Worm (Caenorhabditis elegans) whole organism, L2 larva: Measurements from ENCODE around the gene F23B12.1.

Experiments
- C34F6.9 ChIP-seq: fragments of 150-350 bp; optimal IDR thresholded peaks from 2 replicates; lab custom pipeline; 2014; ENCODE audit warnings: missing biosample characterization, missing genetic modification characterization
- F13H6.1 ChIP-seq: sonication (generic microtip); optimal IDR thresholded peaks from 2 replicates; lab custom pipeline; 2016; ENCODE audit warnings: missing genetic modification characterization, missing compliant biosample characterization
- ZK546.5 ChIP-seq: sonication (generic microtip); optimal IDR thresholded peaks from 2 replicates; lab custom pipeline; 2017; ENCODE audit warnings: missing biosample characterization, missing genetic modification characterization
- alr-1 ChIP-seq: fragments of 150-350 bp; optimal IDR thresholded peaks from 2 replicates; lab custom pipeline; 2014; ENCODE audit warnings: missing biosample characterization, missing genetic modification characterization
- aly-2 ChIP-seq: fragments of 150-350 bp; optimal IDR thresholded peaks from 2 replicates; lab custom pipeline; 2014; ENCODE audit warnings: missing biosample characterization, missing genetic modification characterization
- ama-1 ChIP-seq: fragments of 150-350 bp; optimal IDR thresholded peaks from 2 replicates; lab custom pipeline; 2018; ENCODE audit warnings: inconsistent platforms
- blmp-1 ChIP-seq: sonication (generic microtip); optimal IDR thresholded peaks from 2 replicates; lab custom pipeline; 2017; ENCODE audit warnings: missing genetic modification characterization, mild to moderate bottlenecking, missing compliant biosample characterization, antibody characterized with exemption, moderate library complexity; ENCODE audit not compliant: insufficient read depth
- ceh-16 ChIP-seq: fragments of 150-350 bp; optimal IDR thresholded peaks from 2 replicates; lab custom pipeline; 2014; ENCODE audit warnings: missing biosample characterization, missing genetic modification characterization
- crh-2 ChIP-seq: sonication (generic microtip); optimal IDR thresholded peaks from 2 replicates; lab custom pipeline; 2017; ENCODE audit warnings: missing biosample characterization, missing genetic modification characterization
- dmd-4 ChIP-seq: sonication (generic microtip); optimal IDR thresholded peaks from 2 replicates; lab custom pipeline; 2017; ENCODE audit warnings: missing biosample characterization, missing genetic modification characterization
- egl-27 ChIP-seq: sonication (generic microtip); optimal IDR thresholded peaks from 3 replicates; lab custom pipeline; 2017; ENCODE audit warnings: missing biosample characterization, missing genetic modification reagents, missing genetic modification characterization
- elt-1 ChIP-seq: fragments of 150-350 bp; optimal IDR thresholded peaks from 2 replicates; lab custom pipeline; 2014; ENCODE audit warnings: missing biosample characterization, missing genetic modification characterization
- elt-3 ChIP-seq: sonication (generic microtip); optimal IDR thresholded peaks from 2 replicates; lab custom pipeline; 2017; ENCODE audit warnings: missing biosample characterization, missing genetic modification characterization
- fos-1 ChIP-seq: fragments of 150-350 bp; optimal IDR thresholded peaks from 2 replicates; lab custom pipeline; 2014; ENCODE audit warnings: missing biosample characterization, missing genetic modification characterization
- gmeb-1 ChIP-seq: fragments of 150-350 bp; optimal IDR thresholded peaks from 2 replicates; lab custom pipeline; 2014; ENCODE audit warnings: missing biosample characterization, missing genetic modification characterization
- lin-11 ChIP-seq: fragments of 150-350 bp; sonication (generic microtip); optimal IDR thresholded peaks from 2 replicates; lab custom pipeline; 2014; ENCODE audit warnings: missing biosample characterization, missing genetic modification characterization, inconsistent platforms, mixed read lengths
- lin-39 ChIP-seq: fragments of 150-350 bp; optimal IDR thresholded peaks from 2 replicates; lab custom pipeline; 2014; ENCODE audit warnings: missing biosample characterization, missing genetic modification reagents, missing genetic modification characterization
- lsy-2 ChIP-seq, 2 experiments: fragments of 150-350 bp in 1 of 2; sonication (generic microtip) in 1 of 2; optimal IDR thresholded peaks; 2 replicates each; lab custom pipeline; 2014 to 2017; ENCODE audit warnings: missing biosample characterization in 2 of 2, missing genetic modification characterization in 2 of 2
- mab-5 ChIP-seq: fragments of 150-350 bp; optimal IDR thresholded peaks from 2 replicates; lab custom pipeline; 2014; ENCODE audit warnings: missing biosample characterization, missing genetic modification characterization
- mdl-1 ChIP-seq, 2 experiments: fragments of 150-350 bp in 1 of 2; sonication (generic microtip) in 1 of 2; optimal IDR thresholded peaks; 2 replicates each; lab custom pipeline; 2017; ENCODE audit warnings: missing biosample characterization in 2 of 2, missing genetic modification characterization in 2 of 2
- nhr-10 ChIP-seq: sonication (generic microtip); optimal IDR thresholded peaks from 2 replicates; lab custom pipeline; 2017; ENCODE audit warnings: missing biosample characterization, missing genetic modification characterization
- nhr-12 ChIP-seq: fragments of 150-350 bp; optimal IDR thresholded peaks from 2 replicates; lab custom pipeline; 2014; ENCODE audit warnings: missing biosample characterization, missing genetic modification characterization
- nhr-129 ChIP-seq: fragments of 150-350 bp; optimal IDR thresholded peaks from 2 replicates; lab custom pipeline; 2014; ENCODE audit warnings: missing biosample characterization, missing genetic modification characterization
- nhr-21 ChIP-seq: fragments of 150-350 bp; optimal IDR thresholded peaks from 2 replicates; lab custom pipeline; 2014; ENCODE audit warnings: missing biosample characterization, missing genetic modification characterization
- nhr-237 ChIP-seq: fragments of 150-350 bp; optimal IDR thresholded peaks from 2 replicates; lab custom pipeline; 2014; ENCODE audit warnings: missing biosample characterization, missing genetic modification characterization
- nhr-25 ChIP-seq: fragments of 150-350 bp; sonication (generic microtip); optimal IDR thresholded peaks from 3 replicates; lab custom pipeline; 2014; ENCODE audit warnings: missing biosample characterization, missing genetic modification characterization
- nhr-6 ChIP-seq: fragments of 150-350 bp; optimal IDR thresholded peaks from 2 replicates; lab custom pipeline; 2014; ENCODE audit warnings: missing biosample characterization, missing genetic modification characterization
- peb-1 ChIP-seq: fragments of 150-350 bp; optimal IDR thresholded peaks from 2 replicates; lab custom pipeline; 2014; ENCODE audit warnings: missing biosample characterization, missing genetic modification characterization
- skn-1 ChIP-seq: sonication (generic microtip); optimal IDR thresholded peaks from 2 replicates; lab custom pipeline; 2017; ENCODE audit warnings: missing biosample characterization, missing genetic modification characterization
- sma-9 ChIP-seq, 2 experiments: fragments of 150-350 bp in 1 of 2; sonication (generic microtip) in 1 of 2; optimal IDR thresholded peaks; 2 replicates each; lab custom pipeline; 2014 to 2016; ENCODE audit warnings: missing genetic modification characterization in 2 of 2, mild to moderate bottlenecking in 1 of 2, missing biosample characterization in 1 of 2, missing compliant biosample characterization in 1 of 2, missing genetic modification reagents in 1 of 2, moderate library complexity in 1 of 2
- snpc-4 ChIP-seq: fragments of 150-350 bp; optimal IDR thresholded peaks from 2 replicates; lab custom pipeline; 2014; ENCODE audit warnings: missing biosample characterization, missing genetic modification characterization
- unc-62 ChIP-seq: fragments of 150-350 bp; optimal IDR thresholded peaks from 2 replicates; lab custom pipeline; 2014; ENCODE audit warnings: missing biosample characterization, missing genetic modification reagents, missing genetic modification characterization
- zag-1 ChIP-seq: fragments of 150-350 bp; optimal IDR thresholded peaks from 2 replicates; lab custom pipeline; 2014; ENCODE audit warnings: missing biosample characterization, missing genetic modification characterization
- ztf-1 ChIP-seq: fragments of 200-800 bp; sonication (Bioruptor generic); conservative IDR thresholded peaks from 2 replicates; pipeline ENCODE4 v1.3.6; 2022; ENCODE audit warnings: missing genetic modification characterization, missing compliant biosample characterization
- ztf-4 ChIP-seq: fragments of 150-350 bp; optimal IDR thresholded peaks from 2 replicates; lab custom pipeline; 2014; ENCODE audit warnings: missing biosample characterization, missing genetic modification characterization

F23B12.1 gene

ce11 chrV:14468931-14469330, 40.0 kb downstream of the F23B12.1 start, which contains the start of gene clec-57:
clec-57 (plus strand) TSS chrV:14469231.
- TF ChIP-seq elt-3 (tag; lab: Kevin White, UChicago) = no peak
- TF ChIP-seq blmp-1 (tag; lab: Kevin White, UChicago) = no peak
- no peak for TF ChIP-seq ZK546.5
- TF ChIP-seq nhr-10 (tag; lab: Kevin White, UChicago) = no peak
- no peak for TF ChIP-seq lsy-2 (tag; optimal IDR thresholded peaks at IDR 0.05; lab: Kevin White, UChicago)
- no peak for TF ChIP-seq egl-27 (tag; lab: Kevin White, UChicago)
- no peak for TF ChIP-seq ztf-4 (tag; lab: Kevin White, UChicago)
- TF ChIP-seq C34F6.9 (tag; lab: Kevin White, UChicago) = no peak
- TF ChIP-seq, all 48 proteins: peak for 0

- no peak for TF ChIP-seq ztf-1
- TF ChIP-seq nhr-21 (tag; lab: Kevin White, UChicago) = no peak
- TF ChIP-seq ztf-4 (tag; lab: Kevin White, UChicago) = no peak
- TF ChIP-seq ceh-16 (tag; lab: Kevin White, UChicago) = no peak
- TF ChIP-seq gmeb-1 (tag; lab: Kevin White, UChicago) = no peak
- TF ChIP-seq F13H6.1 (tag; lab: Kevin White, UChicago) = no peak
- no peak for TF ChIP-seq nhr-6 (tag; lab: Kevin White, UChicago)
- no peak for TF ChIP-seq alr-1
- TF ChIP-seq ama-1 = no peak
- TF ChIP-seq blmp-1 (tag; lab: Kevin White, UChicago) = no peak
- no peak for TF ChIP-seq lsy-2 (tag; optimal IDR thresholded peaks at IDR 0.05; lab: Kevin White, UChicago)
- no peak for TF ChIP-seq dmd-4
- no peak for TF ChIP-seq sma-9 (GFP tag; optimal IDR thresholded peaks at IDR 0.05; lab: Kevin White, UChicago)
- TF ChIP-seq sma-9 (tag; optimal IDR thresholded peaks at IDR 0.05; lab: Kevin White, UChicago) = no peak
- no peak for TF ChIP-seq unc-62
- no peak for TF ChIP-seq elt-1 (tag; lab: Kevin White, UChicago)
- TF ChIP-seq nhr-12 (tag; lab: Kevin White, UChicago) = no peak
- TF ChIP-seq aly-2 (tag; lab: Kevin White, UChicago) = no peak
- TF ChIP-seq, all 48 proteins: peak for 0
These were observed 43.3 kb downstream of the F23B12.1 start, which contains the start of gene clec-227 for ce11 chrV:14472229-14472628. clec-227 (plus strand) TSS chrV:14472529.

ce11 chrV:14474099-14474498, 45.1 kb downstream of the F23B12.1 start, which contains the start of gene clec-56:
clec-56 (plus strand) TSS chrV:14474399.
- TF ChIP-seq lin-39 (tag; lab: Kevin White, UChicago) = no peak

ce11 chrV:14476680-14477079, 47.7 kb downstream of the F23B12.1 start, which contains the start of gene clec-54:
clec-54 (plus strand) TSS chrV:14476903.
- TF ChIP-seq aly-2 (tag; lab: Kevin White, UChicago) = no peak
- TF ChIP-seq crh-2 = peak; percentile 35

- TF ChIP-seq peb-1 (tag; lab: Kevin White, UChicago) (no peak), lin-11 (no peak), zag-1 (tag; lab: Kevin White, UChicago) (no peak), fos-1 (tag; lab: Kevin White, UChicago) (no peak), snpc-4 (tag; lab: Kevin White, UChicago) (no peak), lin-39 (tag; lab: Kevin White, UChicago) (no peak), ztf-1 (no peak), mdl-1 (tag; optimal IDR thresholded peaks at IDR 0.05; lab: Kevin White, UChicago) (no peak), mab-5 (tag; lab: Kevin White, UChicago) (no peak), nhr-237 (no peak), elt-1 (tag; lab: Kevin White, UChicago) (no peak), nhr-25 (tag; lab: Kevin White, UChicago) (no peak), egl-27 (tag; lab: Kevin White, UChicago) (no peak), elt-3 (tag; lab: Kevin White, UChicago) (no peak), nhr-129 (no peak), skn-1 (tag; lab: Kevin White, UChicago) (no peak)
These were observed 50.0 kb downstream of the F23B12.1 start, which contains the start of gene clec-55 for ce11 chrV:14478979-14479378. clec-55 (plus strand) TSS chrV:14479279.
